Worm (Caenorhabditis elegans): ENCODE results near the gene ceh-60.

ce11 chrX:6510627-6511026 is 19.3 kb downstream of the ceh-60 start, which contains the start of gene ttr-36:
- no peak for TF ChIP-seq lir-1 (GFP tag; conservative IDR thresholded peaks at IDR 0.05)
- TF ChIP-seq Y67H2A.10 (GFP tag; conservative IDR thresholded peaks at IDR 0.05) = no peak
- TF ChIP-seq repo-1 (tag; optimal IDR thresholded peaks at IDR 0.05) = no peak
- TF ChIP-seq unc-130 (GFP tag; optimal IDR thresholded peaks at IDR 0.05) = no peak
- TF ChIP-seq atf-7 (tag; optimal IDR thresholded peaks at IDR 0.05) = no peak
- TF ChIP-seq pha-4 (tag; optimal IDR thresholded peaks at IDR 0.05) = no peak
- no peak for TF ChIP-seq tbx-9 (tag; optimal IDR thresholded peaks at IDR 0.05; ENCODE audit: borderline replicate concordance)
